Fruit fly (Drosophila melanogaster) whole organism, embryonic: ENCODE data around the gene GstD10.

Source experiments
- Atf6 ChIP-seq: fragments of 200-800 bp; sonication (Bioruptor generic); IDR thresholded peaks from 2 replicates; pipeline ENCODE4 v1.3.6; 2022; ENCODE audit warnings: missing biosample characterization, missing genetic modification characterization
- BtbVII ChIP-seq: fragments of 200-800 bp; sonication (Bioruptor generic); optimal IDR thresholded peaks from 3 replicates; lab custom pipeline; 2017; ENCODE audit warnings: missing biosample characterization, mild to moderate bottlenecking, missing genetic modification characterization
- CG10209 ChIP-seq: fragments of 200-800 bp; sonication (Bioruptor generic); optimal IDR thresholded peaks from 3 replicates; lab custom pipeline; 2017; ENCODE audit warnings: missing biosample characterization, mild to moderate bottlenecking, missing genetic modification characterization, missing genetic modification reagents
- CG1024 ChIP-seq: fragments of 200-800 bp; sonication (Bioruptor generic); IDR thresholded peaks from 2 replicates; pipeline ENCODE4 v1.3.6; 2022; ENCODE audit warnings: missing biosample characterization, missing genetic modification characterization
- CG11723 ChIP-seq: fragments of 200-800 bp; sonication (Bioruptor generic); optimal IDR thresholded peaks from 2 replicates; lab custom pipeline; 2017; ENCODE audit warnings: missing biosample characterization, mild to moderate bottlenecking, missing genetic modification characterization
- CG12299 ChIP-seq: fragments of 200-800 bp; sonication (Bioruptor generic); optimal IDR thresholded peaks from 2 replicates; lab custom pipeline; 2018; ENCODE audit warnings: missing biosample characterization, mild to moderate bottlenecking, missing genetic modification characterization
- CG13424 ChIP-seq: fragments of 200-800 bp; sonication (Bioruptor generic); optimal IDR thresholded peaks from 2 replicates; lab custom pipeline; 2019; ENCODE audit warnings: missing biosample characterization, mild to moderate bottlenecking, missing genetic modification characterization, moderate library complexity
- CG15011 ChIP-seq: fragments of 200-800 bp; sonication (Bioruptor generic); optimal IDR thresholded peaks from 3 replicates; lab custom pipeline; 2018; ENCODE audit warnings: missing biosample characterization, mild to moderate bottlenecking, missing genetic modification characterization
- CG2889 ChIP-seq: fragments of 200-800 bp; sonication (Bioruptor generic); IDR thresholded peaks from 3 replicates; pipeline ENCODE4 v1.3.6; 2022; ENCODE audit warnings: missing biosample characterization, missing genetic modification characterization
- CG31388 ChIP-seq: fragments of 200-800 bp; sonication (Bioruptor generic); optimal IDR thresholded peaks from 2 replicates; lab custom pipeline; 2016; ENCODE audit warnings: missing biosample characterization, missing genetic modification characterization
- CG3726 ChIP-seq: fragments of 200-800 bp; sonication (Bioruptor generic); IDR thresholded peaks from 3 replicates; pipeline ENCODE4, ENCODE4 v1.3.6; 2022; ENCODE audit warnings: missing biosample characterization, missing genetic modification characterization
- CG5953 ChIP-seq: fragments of 200-800 bp; sonication (Bioruptor generic); IDR thresholded peaks from 2 replicates; pipeline ENCODE4 v1.3.6; 2022; ENCODE audit warnings: missing biosample characterization, missing genetic modification characterization
- CG6175 ChIP-seq: fragments of 200-800 bp; sonication (Bioruptor generic); IDR thresholded peaks from 3 replicates; pipeline ENCODE4 v1.3.6; 2022; ENCODE audit warnings: missing biosample characterization, missing genetic modification characterization
- CG6765 ChIP-seq: fragments of 200-800 bp; sonication (Bioruptor generic); optimal IDR thresholded peaks from 3 replicates; lab custom pipeline; 2017; ENCODE audit warnings: missing biosample characterization, mild to moderate bottlenecking, missing genetic modification characterization
- CG6791 ChIP-seq: fragments of 200-800 bp; sonication (Bioruptor generic); IDR thresholded peaks from 3 replicates; pipeline ENCODE4 v1.3.6; 2022; ENCODE audit warnings: missing biosample characterization, missing genetic modification characterization; ENCODE audit not compliant: partially characterized antibody
- CG7357 ChIP-seq: fragments of 200-800 bp; sonication (Bioruptor generic); IDR thresholded peaks from 3 replicates; pipeline ENCODE4 v1.3.6; 2022; ENCODE audit warnings: missing biosample characterization, missing genetic modification characterization
- CG8924 ChIP-seq: fragments of 200-800 bp; optimal IDR thresholded peaks from 3 replicates; lab custom pipeline; 2019; ENCODE audit warnings: missing biosample characterization, mild to moderate bottlenecking, missing genetic modification characterization, moderate library complexity
- CG9437 ChIP-seq: fragments of 200-800 bp; sonication (Bioruptor generic); optimal IDR thresholded peaks from 2 replicates; lab custom pipeline; 2018; ENCODE audit warnings: missing biosample characterization, mild to moderate bottlenecking, missing genetic modification characterization
- CG9932 ChIP-seq: fragments of 200-800 bp; sonication (Bioruptor generic); IDR thresholded peaks from 2 replicates; pipeline ENCODE4 v1.3.6; 2022; ENCODE audit warnings: missing biosample characterization, missing genetic modification characterization
- CTCF ChIP-seq: fragments of 200-800 bp; sonication (Bioruptor generic); optimal IDR thresholded peaks from 2 replicates; lab custom pipeline; 2017; ENCODE audit warnings: missing biosample characterization, mild to moderate bottlenecking, missing genetic modification characterization, moderate library complexity
- CrebB ChIP-seq: fragments of 200-800 bp; sonication (Bioruptor generic); optimal IDR thresholded peaks from 3 replicates; lab custom pipeline; 2018; ENCODE audit warnings: missing biosample characterization, mild to moderate bottlenecking, missing genetic modification characterization
- Doc3 ChIP-seq: fragments of 200-800 bp; sonication (Bioruptor generic); IDR thresholded peaks from 3 replicates; pipeline ENCODE4 v1.3.6; 2022; ENCODE audit warnings: missing biosample characterization, missing genetic modification characterization; ENCODE audit not compliant: partially characterized antibody
- Fer2 ChIP-seq: fragments of 200-800 bp; sonication (Bioruptor generic); optimal IDR thresholded peaks from 2 replicates; lab custom pipeline; 2018; ENCODE audit warnings: missing biosample characterization, mild to moderate bottlenecking, missing genetic modification characterization, moderate library complexity
- Hr78 ChIP-seq, 2 experiments: fragments of 200-800 bp in 1 of 2; fragments of >200 bp in 1 of 2; sonication (Bioruptor generic) in 1 of 2; optimal IDR thresholded peaks; 2 replicates each; lab custom pipeline; 2017 to 2019; ENCODE audit warnings: missing biosample characterization in 2 of 2, missing genetic modification characterization in 2 of 2, mild to moderate bottlenecking in 1 of 2, moderate library complexity in 1 of 2
- Lhr ChIP-seq: fragments of 200-800 bp; sonication (Bioruptor generic); optimal IDR thresholded peaks from 3 replicates; lab custom pipeline; 2017; ENCODE audit warnings: mild to moderate bottlenecking, missing biosample characterization, missing genetic modification reagents, missing genetic modification characterization
- MESR4 ChIP-seq: fragments of 200-800 bp; sonication (Bioruptor generic); optimal IDR thresholded peaks from 2 replicates; lab custom pipeline; 2018; ENCODE audit warnings: missing biosample characterization, mild to moderate bottlenecking, missing genetic modification characterization, moderate library complexity
- Max ChIP-seq: fragments of 200-800 bp; sonication (Bioruptor generic); optimal IDR thresholded peaks from 2 replicates; lab custom pipeline; 2016; ENCODE audit warnings: missing biosample characterization, mild to moderate bottlenecking, missing genetic modification characterization
- NC2α ChIP-seq: fragments of 200-800 bp; sonication (Bioruptor generic); optimal IDR thresholded peaks from 2 replicates; lab custom pipeline; 2016; ENCODE audit warnings: missing biosample characterization, missing genetic modification characterization
- PHDP ChIP-seq: fragments of 200-800 bp; sonication (Bioruptor generic); optimal IDR thresholded peaks from 3 replicates; lab custom pipeline; 2018; ENCODE audit warnings: missing biosample characterization, mild to moderate bottlenecking, missing genetic modification characterization, moderate library complexity
- Sin3A ChIP-seq: fragments of >200 bp; optimal IDR thresholded peaks from 2 replicates; lab custom pipeline; 2018
- Stat92E ChIP-seq, 3 experiments: fragments of >200 bp in 2 of 3; fragments of 200-800 bp in 1 of 3; sonication (Bioruptor generic) in 1 of 3; optimal IDR thresholded peaks; 2 replicates each; lab custom pipeline; 2017 to 2019; ENCODE audit warnings: missing biosample characterization in 3 of 3, missing genetic modification characterization in 3 of 3, mild to moderate bottlenecking in 1 of 3, moderate library complexity in 1 of 3
- YL-1 ChIP-seq: fragments of 200-800 bp; sonication (Bioruptor generic); optimal IDR thresholded peaks from 3 replicates; lab custom pipeline; 2017; ENCODE audit warnings: missing biosample characterization, mild to moderate bottlenecking, missing genetic modification characterization
- ato ChIP-seq: fragments of 200-800 bp; sonication (Bioruptor generic); IDR thresholded peaks from 2 replicates; pipeline ENCODE4 v1.3.6; 2022; ENCODE audit warnings: missing biosample characterization, missing genetic modification characterization; ENCODE audit not compliant: partially characterized antibody
- bcd ChIP-seq: fragments of 200-800 bp; sonication (Bioruptor generic); optimal IDR thresholded peaks from 2 replicates; lab custom pipeline; 2017; ENCODE audit warnings: missing biosample characterization, mild to moderate bottlenecking, missing genetic modification characterization
- gce ChIP-seq: fragments of 200-800 bp; sonication (Bioruptor generic); IDR thresholded peaks from 3 replicates; pipeline ENCODE4 v1.3.6; 2022; ENCODE audit warnings: missing biosample characterization, missing genetic modification characterization
- gcm2 ChIP-seq: fragments of 200-800 bp; sonication (Bioruptor generic); optimal IDR thresholded peaks from 2 replicates; lab custom pipeline; 2016; ENCODE audit warnings: missing biosample characterization, missing genetic modification characterization
- gro ChIP-seq: fragments of 200-800 bp; sonication (Bioruptor generic); optimal IDR thresholded peaks from 2 replicates; lab custom pipeline; 2016; ENCODE audit warnings: missing biosample characterization, missing genetic modification characterization
- hbn ChIP-seq: fragments of 200-800 bp; sonication (Bioruptor generic); IDR thresholded peaks from 2 replicates; pipeline ENCODE4 v1.3.6; 2022; ENCODE audit warnings: missing biosample characterization, missing genetic modification characterization; ENCODE audit not compliant: partially characterized antibody
- her ChIP-seq: fragments of 200-800 bp; sonication (Bioruptor generic); optimal IDR thresholded peaks from 2 replicates; lab custom pipeline; 2016; ENCODE audit warnings: missing biosample characterization, missing genetic modification characterization
- jumu ChIP-seq: fragments of 200-800 bp; sonication (Bioruptor generic); optimal IDR thresholded peaks from 3 replicates; lab custom pipeline; 2016; ENCODE audit warnings: missing biosample characterization, missing genetic modification characterization
- knrl ChIP-seq: fragments of 200-800 bp; sonication (Bioruptor generic); IDR thresholded peaks from 3 replicates; pipeline ENCODE4 v1.3.6; 2022; ENCODE audit warnings: missing biosample characterization, missing genetic modification characterization; ENCODE audit not compliant: partially characterized antibody
- lmd ChIP-seq: fragments of 200-800 bp; sonication (Bioruptor generic); IDR thresholded peaks from 2 replicates; pipeline ENCODE4 v1.3.6; 2022; ENCODE audit warnings: missing biosample characterization, missing genetic modification characterization
- lov ChIP-seq, 2 experiments: fragments of 200-800 bp in 1 of 2; fragments of >200 bp in 1 of 2; sonication (Bioruptor generic) in 1 of 2; IDR thresholded peaks in 1 of 2; optimal IDR thresholded peaks in 1 of 2; 2 replicates in 1 of 2; 3 replicates in 1 of 2; pipeline versions ENCODE4 v1.3.6 to Lab custom; 2017 to 2022; ENCODE audit warnings: missing biosample characterization in 1 of 2, missing genetic modification characterization in 1 of 2
- odd ChIP-seq: fragments of 200-800 bp; sonication (Bioruptor generic); optimal IDR thresholded peaks from 2 replicates; lab custom pipeline; 2017; ENCODE audit warnings: missing biosample characterization, mild to moderate bottlenecking, missing genetic modification characterization
- prd ChIP-seq, 3 experiments: fragments of >200 bp in 2 of 3; fragments of 200-800 bp in 1 of 3; sonication (Bioruptor generic) in 1 of 3; optimal IDR thresholded peaks in 2 of 3; IDR thresholded peaks in 1 of 3; 2 replicates in 2 of 3; 3 replicates in 1 of 3; pipeline versions ENCODE4 v1.3.6 to Lab custom; 2017 to 2022; ENCODE audit warnings: missing biosample characterization in 1 of 3, missing genetic modification characterization in 1 of 3
- pum ChIP-seq: fragments of 200-800 bp; sonication (Bioruptor generic); optimal IDR thresholded peaks from 2 replicates; lab custom pipeline; 2016; ENCODE audit warnings: missing biosample characterization, missing genetic modification characterization
- so ChIP-seq: fragments of 200-800 bp; sonication (Bioruptor generic); IDR thresholded peaks from 3 replicates; pipeline ENCODE4 v1.3.6; 2022; ENCODE audit warnings: missing biosample characterization, missing genetic modification characterization
- sug ChIP-seq: fragments of 200-800 bp; optimal IDR thresholded peaks from 2 replicates; lab custom pipeline; 2019; ENCODE audit warnings: missing biosample characterization, mild to moderate bottlenecking, missing genetic modification characterization, moderate library complexity
- tgo ChIP-seq: fragments of 200-800 bp; sonication (Bioruptor generic); IDR thresholded peaks from 3 replicates; pipeline ENCODE4 v1.3.6; 2022; ENCODE audit warnings: missing biosample characterization, missing genetic modification characterization
- tup ChIP-seq: fragments of 200-800 bp; sonication (Bioruptor generic); optimal IDR thresholded peaks from 2 replicates; lab custom pipeline; 2016; ENCODE audit warnings: missing biosample characterization, mild to moderate bottlenecking, missing genetic modification characterization, moderate library complexity

Gene GstD10

DNA sequence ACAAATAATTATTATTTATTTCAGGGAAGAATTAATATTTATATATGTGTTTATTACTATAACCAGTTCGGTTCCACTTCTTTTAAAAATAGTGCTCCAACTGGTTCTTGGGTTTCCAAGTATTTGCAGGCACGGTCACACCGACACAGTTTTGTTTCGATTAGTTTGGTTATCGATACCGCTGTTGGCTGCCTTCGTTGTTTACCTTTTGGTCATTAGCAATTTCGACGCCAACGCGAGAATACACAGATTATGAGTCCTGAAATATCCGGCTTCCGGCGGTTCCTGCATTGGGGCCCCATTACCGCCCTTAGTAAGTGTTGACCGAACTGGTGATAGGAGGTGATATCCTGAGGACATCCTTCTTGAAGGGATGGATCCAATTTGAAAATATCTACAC, 42.6 kb upstream of the GstD10 start, which contains the start of gene CG5196 (continued):
- no peak for TF ChIP-seq CG6175
- peak; percentile 16 for TF ChIP-seq CG13424 (tag; lab: Kevin White, UChicago)
- TF ChIP-seq YL-1 (GFP tag; lab: Kevin White, UChicago) = peak; percentile 50
- TF ChIP-seq NC2α (GFP tag; lab: Kevin White, UChicago) = no peak
- TF ChIP-seq MESR4 = peak; percentile 85
- TF ChIP-seq ato (GFP tag; lab: Robert Waterston, UW) = peak; percentile 57; the same call in 1 of the 2 replicates
- TF ChIP-seq CG1024 (GFP tag; lab: Robert Waterston, UW) = no peak
- no peak for TF ChIP-seq gce (GFP tag; lab: Robert Waterston, UW)
- TF ChIP-seq Hr78 (GFP tag; optimal IDR thresholded peaks at IDR 0.05; lab: Kevin White, UChicago) = no peak
- peak; percentile 29 for TF ChIP-seq Sin3A (lab: Kevin White, UChicago)
- TF ChIP-seq CG7357 (GFP tag; lab: Robert Waterston, UW) = no peak
- peak; percentile 13 for TF ChIP-seq her (GFP tag; lab: Kevin White, UChicago)
- no peak for TF ChIP-seq odd (GFP tag; lab: Kevin White, UChicago)
- no peak for TF ChIP-seq lmd (GFP tag; lab: Robert Waterston, UW)
- no peak for TF ChIP-seq CG9932
- TF ChIP-seq Lhr (GFP tag; lab: Kevin White, UChicago) = peak; percentile 49
- TF ChIP-seq Max (GFP tag; lab: Kevin White, UChicago) = peak; percentile 4
- TF ChIP-seq CG8924 (tag; lab: Kevin White, UChicago) = peak; percentile 17
- TF ChIP-seq Stat92E (GFP tag; optimal IDR thresholded peaks at IDR 0.05; lab: Kevin White, UChicago) = peak in 1 of 3 experiments; percentile 44
- TF ChIP-seq CTCF (GFP tag; lab: Kevin White, UChicago) = peak; percentile 8
- no peak for TF ChIP-seq tup (GFP tag; lab: Kevin White, UChicago)
- peak; percentile 51 for TF ChIP-seq sug (tag; lab: Kevin White, UChicago)
- peak; percentile 40 for TF ChIP-seq PHDP
- TF ChIP-seq so (GFP tag; lab: Robert Waterston, UW) = 0 out of 3 replicates have a peak, but pooled peaks have one; percentile 25
- TF ChIP-seq CG6791 (GFP tag; lab: Robert Waterston, UW) = peak; percentile 79
- no peak for TF ChIP-seq CG2889 (GFP tag; lab: Robert Waterston, UW)
- TF ChIP-seq Fer2 = no peak
- no peak for TF ChIP-seq CG6765 (GFP tag; lab: Kevin White, UChicago)
- peak; percentile 17; the same call in 1 of the 2 replicates for TF ChIP-seq hbn
- TF ChIP-seq CG12299 (tag; lab: Kevin White, UChicago) = peak; percentile 24
- TF ChIP-seq CG15011 = no peak
- TF ChIP-seq Atf6 (GFP tag; lab: Robert Waterston, UW) = no peak
- TF ChIP-seq jumu (GFP tag; lab: Kevin White, UChicago) = peak; percentile 5
- TF ChIP-seq lov (optimal IDR thresholded peaks at IDR 0.05; lab: Kevin White, UChicago) = no peak
- 0 out of 3 replicates have a peak, but pooled peaks have one; percentile 16 for TF ChIP-seq lov (GFP tag; IDR thresholded peaks at IDR 0.05; lab: Robert Waterston, UW)
- no peak for TF ChIP-seq pum (GFP tag; lab: Kevin White, UChicago)
- TF ChIP-seq tgo (GFP tag; lab: Robert Waterston, UW) = no peak
- no peak for TF ChIP-seq bcd (GFP tag; lab: Kevin White, UChicago)
- no peak for TF ChIP-seq CG31388
- TF ChIP-seq Doc3 (GFP tag; lab: Robert Waterston, UW) = peak; percentile 49; the same call in 2 of the 3 replicates
- TF ChIP-seq CG5953 (GFP tag; lab: Robert Waterston, UW) = no peak
- TF ChIP-seq BtbVII (GFP tag; lab: Kevin White, UChicago) = no peak
- no peak for TF ChIP-seq CG10209 (GFP tag; lab: Kevin White, UChicago)
- TF ChIP-seq gcm2 (GFP tag; lab: Kevin White, UChicago) = no peak
- TF ChIP-seq CG11723 = no peak
- TF ChIP-seq knrl (GFP tag; lab: Robert Waterston, UW) = peak; percentile 66
- no peak for TF ChIP-seq CG9437
- TF ChIP-seq CrebB (tag; lab: Kevin White, UChicago) = no peak
- TF ChIP-seq prd (optimal IDR thresholded peaks at IDR 0.05; lab: Kevin White, UChicago) = no peak
- no peak for TF ChIP-seq prd (GFP tag; IDR thresholded peaks at IDR 0.05; lab: Robert Waterston, UW)
- TF ChIP-seq gro (GFP tag; lab: Kevin White, UChicago) = peak; percentile 32
- TF ChIP-seq CG3726 (GFP tag; lab: Robert Waterston, UW) = no peak; the same call in 2 of the 3 replicates
